Worm (Caenorhabditis elegans): ENCODE measurements around the gene Y62H9A.12.

Gene Y62H9A.12

DNA sequence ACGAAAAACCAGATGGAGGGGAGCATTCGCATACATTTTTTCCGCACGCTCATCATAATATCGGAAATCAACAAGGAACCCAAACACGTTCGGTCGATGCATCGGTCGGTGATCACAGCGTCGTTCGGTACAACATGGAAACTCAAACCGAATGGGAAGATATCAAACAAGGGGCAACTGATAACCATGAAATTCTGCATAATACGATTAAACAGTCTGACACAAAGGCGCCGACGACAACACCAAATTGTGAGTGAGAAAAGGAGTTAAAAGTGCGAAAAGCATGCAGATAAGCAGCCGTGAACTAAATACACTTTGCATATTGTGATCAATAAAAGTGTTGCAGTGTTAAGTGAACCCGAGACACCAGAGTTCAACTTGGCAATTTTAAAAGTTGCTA, 11.3 kb downstream of the Y62H9A.12 start:
- TF ChIP-seq flt-1 (GFP tag; IDR thresholded peaks at IDR 0.05) (no peak), ama-1 (optimal IDR thresholded peaks at IDR 0.05) (no peak), aly-1 (tag; optimal IDR thresholded peaks at IDR 0.05) (no peak), hmg-4 (GFP tag; optimal IDR thresholded peaks at IDR 0.05) (no peak), tbx-37 (GFP tag; conservative IDR thresholded peaks at IDR 0.05) (no peak), B0310.2 (tag; optimal IDR thresholded peaks at IDR 0.05) (no peak), pes-1 (GFP tag; IDR thresholded peaks at IDR 0.05) (no peak), F13C5.2 (tag; optimal IDR thresholded peaks at IDR 0.05) (no peak)

DNA sequence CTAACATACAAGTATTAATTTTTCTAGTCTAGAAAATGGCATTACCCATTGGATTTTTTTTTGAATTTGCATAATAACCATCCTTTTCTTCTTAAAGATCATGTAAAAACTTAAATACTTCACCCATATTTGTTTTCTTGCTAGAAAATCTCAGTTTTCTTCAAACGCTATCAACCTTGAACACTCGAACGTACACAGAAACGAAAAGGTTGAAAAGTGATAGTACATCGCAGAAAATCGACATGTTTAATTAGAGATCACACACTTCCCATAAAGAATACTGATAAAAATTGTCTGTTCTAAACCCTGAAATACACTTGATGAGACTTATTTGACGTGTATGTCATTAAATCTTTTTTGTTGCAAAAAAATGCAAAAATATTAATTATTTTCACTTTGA, 13.7 kb downstream of the Y62H9A.12 start, which contains the start of gene F55G7.4:
TSS of gene F55G7.4 (plus strand) at position 301 of the 400 bp plus-strand sequence.
- TF ChIP-seq ets-7 (tag; optimal IDR thresholded peaks at IDR 0.05) (no peak), ceh-36 (tag; optimal IDR thresholded peaks at IDR 0.05) (no peak), tra-4 (tag; optimal IDR thresholded peaks at IDR 0.05) (no peak), hmbx-1 (tag; optimal IDR thresholded peaks at IDR 0.05) (no peak), tbx-37 (GFP tag; conservative IDR thresholded peaks at IDR 0.05) (no peak), tbx-11 (GFP tag; IDR thresholded peaks at IDR 0.05) (no peak), ceh-13 (GFP tag; optimal IDR thresholded peaks at IDR 0.05) (no peak), B0310.2 (tag; optimal IDR thresholded peaks at IDR 0.05) (no peak), sea-1 (GFP tag; conservative IDR thresholded peaks at IDR 0.05) (no peak), hmg-4 (GFP tag; optimal IDR thresholded peaks at IDR 0.05) (no peak), hnd-1 (tag; optimal IDR thresholded peaks at IDR 0.05) (no peak), pes-1 (GFP tag; IDR thresholded peaks at IDR 0.05) (no peak), F13C5.2 (tag; optimal IDR thresholded peaks at IDR 0.05) (no peak)

- TF ChIP-seq ceh-13 (GFP tag; optimal IDR thresholded peaks at IDR 0.05): no peak
- no peak for TF ChIP-seq scrt-1 (GFP tag; IDR thresholded peaks at IDR 0.05)
- no peak for TF ChIP-seq hmg-4 (GFP tag; optimal IDR thresholded peaks at IDR 0.05)
- no peak for TF ChIP-seq pes-1 (GFP tag; IDR thresholded peaks at IDR 0.05)
- TF ChIP-seq sea-1 (GFP tag; conservative IDR thresholded peaks at IDR 0.05): no peak
- no peak for TF ChIP-seq ets-7 (tag; optimal IDR thresholded peaks at IDR 0.05)
- TF ChIP-seq B0310.2 (tag; optimal IDR thresholded peaks at IDR 0.05): no peak
- no peak for TF ChIP-seq hmbx-1 (tag; optimal IDR thresholded peaks at IDR 0.05)
- no peak for TF ChIP-seq hnd-1 (tag; optimal IDR thresholded peaks at IDR 0.05)
- no peak for TF ChIP-seq F13C5.2 (tag; optimal IDR thresholded peaks at IDR 0.05)
- no peak for TF ChIP-seq ceh-36 (tag; optimal IDR thresholded peaks at IDR 0.05)
- no peak for TF ChIP-seq tra-4 (tag; optimal IDR thresholded peaks at IDR 0.05)
Measured at ce11 chrX:11931559-11931958, 17.6 kb downstream of the Y62H9A.12 start, which contains the start of gene dot-1.4. Gene dot-1.4, minus strand, starts transcription at chrX:11931659.

- TF ChIP-seq B0310.2 (tag; optimal IDR thresholded peaks at IDR 0.05): no peak
- TF ChIP-seq hmg-4 (GFP tag; optimal IDR thresholded peaks at IDR 0.05): no peak
- TF ChIP-seq sea-1 (GFP tag; conservative IDR thresholded peaks at IDR 0.05): no peak
- TF ChIP-seq ama-1 (optimal IDR thresholded peaks at IDR 0.05): no peak
- no peak for TF ChIP-seq ceh-13 (GFP tag; optimal IDR thresholded peaks at IDR 0.05)
- TF ChIP-seq hnd-1 (tag; optimal IDR thresholded peaks at IDR 0.05): no peak
- TF ChIP-seq flt-1 (GFP tag; IDR thresholded peaks at IDR 0.05): no peak
- TF ChIP-seq tbx-11 (GFP tag; IDR thresholded peaks at IDR 0.05): no peak
- no peak for TF ChIP-seq F13C5.2 (tag; optimal IDR thresholded peaks at IDR 0.05)
Measured at ce11 chrX:11933547-11933946, 19.6 kb downstream of the Y62H9A.12 start.

ce11 chrX:11934933-11935332, 21.0 kb downstream of the Y62H9A.12 start:
- TF ChIP-seq B0310.2 (tag; optimal IDR thresholded peaks at IDR 0.05) (peak; percentile 60), tbx-37 (GFP tag; conservative IDR thresholded peaks at IDR 0.05) (peak; percentile 78), tbx-11 (GFP tag; IDR thresholded peaks at IDR 0.05) (peak; percentile 79), flt-1 (GFP tag; IDR thresholded peaks at IDR 0.05) (peak; percentile 83), aly-1 (tag; optimal IDR thresholded peaks at IDR 0.05) (peak; percentile 49), hnd-1 (tag; optimal IDR thresholded peaks at IDR 0.05) (peak; percentile 66), ceh-36 (tag; optimal IDR thresholded peaks at IDR 0.05) (peak; percentile 65), ceh-13 (GFP tag; optimal IDR thresholded peaks at IDR 0.05) (peak; percentile 71), pes-1 (GFP tag; IDR thresholded peaks at IDR 0.05) (peak; percentile 90), hmg-4 (GFP tag; optimal IDR thresholded peaks at IDR 0.05) (peak; percentile 86), tra-4 (tag; optimal IDR thresholded peaks at IDR 0.05) (peak; percentile 20), scrt-1 (GFP tag; IDR thresholded peaks at IDR 0.05) (peak; percentile 86), ets-7 (tag; optimal IDR thresholded peaks at IDR 0.05) (no peak), sea-1 (GFP tag; conservative IDR thresholded peaks at IDR 0.05) (peak; percentile 88), ama-1 (optimal IDR thresholded peaks at IDR 0.05) (no peak), F13C5.2 (tag; optimal IDR thresholded peaks at IDR 0.05) (peak; percentile 80), hmbx-1 (tag; optimal IDR thresholded peaks at IDR 0.05) (no peak)

DNA sequence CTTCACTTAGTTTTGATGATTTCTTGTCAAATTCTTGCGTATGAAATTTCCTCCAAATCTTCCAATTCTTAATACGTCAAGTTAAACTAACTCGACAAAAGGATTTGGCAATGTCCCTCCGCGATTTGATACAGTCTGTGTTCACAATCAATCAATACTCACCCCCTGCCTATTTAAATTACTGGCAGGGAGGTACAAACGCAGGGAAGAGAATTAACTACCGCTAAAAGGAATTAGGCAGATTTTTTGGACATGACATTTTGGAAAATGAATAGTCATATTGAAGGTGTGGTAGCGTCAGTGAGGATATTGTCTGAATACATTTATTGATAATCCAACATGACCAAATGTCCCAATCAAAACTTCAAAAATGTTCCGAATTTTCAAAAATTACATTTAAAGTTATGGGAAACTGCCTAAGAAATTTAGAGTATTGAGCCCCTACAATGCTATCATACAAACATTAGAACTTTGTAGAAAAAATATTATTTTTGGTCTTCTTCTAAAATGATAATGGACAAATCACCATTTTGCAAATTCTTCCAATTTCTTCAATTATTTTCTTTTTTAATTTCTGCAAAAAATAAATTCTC, 23.5 kb downstream of the Y62H9A.12 start:
- TF ChIP-seq hnd-1 (tag; optimal IDR thresholded peaks at IDR 0.05): peak; percentile 2
- TF ChIP-seq ama-1 (optimal IDR thresholded peaks at IDR 0.05): no peak
- TF ChIP-seq hmbx-1 (tag; optimal IDR thresholded peaks at IDR 0.05): no peak
- no peak for TF ChIP-seq sea-1 (GFP tag; conservative IDR thresholded peaks at IDR 0.05)
- no peak for TF ChIP-seq tra-4 (tag; optimal IDR thresholded peaks at IDR 0.05)
- no peak for TF ChIP-seq aly-1 (tag; optimal IDR thresholded peaks at IDR 0.05)
- 0 out of 2 replicates have a peak, but pooled peaks have one; percentile 69 for TF ChIP-seq tbx-11 (GFP tag; IDR thresholded peaks at IDR 0.05)
- TF ChIP-seq F13C5.2 (tag; optimal IDR thresholded peaks at IDR 0.05): peak; percentile 93
- TF ChIP-seq B0310.2 (tag; optimal IDR thresholded peaks at IDR 0.05): no peak
- TF ChIP-seq flt-1 (GFP tag; IDR thresholded peaks at IDR 0.05): peak; percentile 67
- peak; percentile 31 for TF ChIP-seq ceh-36 (tag; optimal IDR thresholded peaks at IDR 0.05)
- peak; percentile 81 for TF ChIP-seq hmg-4 (GFP tag; optimal IDR thresholded peaks at IDR 0.05)
- TF ChIP-seq scrt-1 (GFP tag; IDR thresholded peaks at IDR 0.05): peak; percentile 60
- TF ChIP-seq ceh-13 (GFP tag; optimal IDR thresholded peaks at IDR 0.05): no peak
- TF ChIP-seq tbx-37 (GFP tag; conservative IDR thresholded peaks at IDR 0.05): peak; percentile 59; the same call in 1 of the 2 replicates
- peak; percentile 4 for TF ChIP-seq ets-7 (tag; optimal IDR thresholded peaks at IDR 0.05)
- no peak; the same call in 1 of the 2 replicates for TF ChIP-seq pes-1 (GFP tag; IDR thresholded peaks at IDR 0.05)

ce11 chrX:11938826-11939225, 24.9 kb downstream of the Y62H9A.12 start, which contains the start of gene F55G7.5:
Gene F55G7.5, minus strand, starts transcription at chrX:11938926.
- TF ChIP-seq tbx-11 (GFP tag; IDR thresholded peaks at IDR 0.05) (no peak), hnd-1 (tag; optimal IDR thresholded peaks at IDR 0.05) (no peak), ama-1 (optimal IDR thresholded peaks at IDR 0.05) (no peak), F13C5.2 (tag; optimal IDR thresholded peaks at IDR 0.05) (no peak), ets-7 (tag; optimal IDR thresholded peaks at IDR 0.05) (no peak), ceh-13 (GFP tag; optimal IDR thresholded peaks at IDR 0.05) (no peak), tbx-37 (GFP tag; conservative IDR thresholded peaks at IDR 0.05) (no peak), flt-1 (GFP tag; IDR thresholded peaks at IDR 0.05) (no peak), ceh-36 (tag; optimal IDR thresholded peaks at IDR 0.05) (no peak), aly-1 (tag; optimal IDR thresholded peaks at IDR 0.05) (no peak), B0310.2 (tag; optimal IDR thresholded peaks at IDR 0.05) (no peak), pes-1 (GFP tag; IDR thresholded peaks at IDR 0.05) (no peak), tra-4 (tag; optimal IDR thresholded peaks at IDR 0.05) (no peak), scrt-1 (GFP tag; IDR thresholded peaks at IDR 0.05) (no peak), hmbx-1 (tag; optimal IDR thresholded peaks at IDR 0.05) (no peak), hmg-4 (GFP tag; optimal IDR thresholded peaks at IDR 0.05) (no peak)
